Fruit fly (Drosophila melanogaster) whole organism, larva: ENCODE data around the gene OdsH.

Experiments used
- noc ChIP-seq: fragments of 200-800 bp; sonication (Bioruptor generic); optimal IDR thresholded peaks from 3 replicates; lab custom pipeline; 2019; ENCODE audit warnings: missing biosample characterization, mild to moderate bottlenecking, missing genetic modification characterization, moderate library complexity

OdsH gene

dm6 chrX:17850179-17850578 is 59.4 kb downstream of the OdsH start, which contains the start of the genes CG15814 and Spt7:
TSS of gene CG15814 (minus strand) at chrX:17850342.
TSS of gene Spt7 (plus strand) at chrX:17850460.
- TF ChIP-seq noc (tag; lab: Kevin White, UChicago): peak; percentile 45

DNA sequence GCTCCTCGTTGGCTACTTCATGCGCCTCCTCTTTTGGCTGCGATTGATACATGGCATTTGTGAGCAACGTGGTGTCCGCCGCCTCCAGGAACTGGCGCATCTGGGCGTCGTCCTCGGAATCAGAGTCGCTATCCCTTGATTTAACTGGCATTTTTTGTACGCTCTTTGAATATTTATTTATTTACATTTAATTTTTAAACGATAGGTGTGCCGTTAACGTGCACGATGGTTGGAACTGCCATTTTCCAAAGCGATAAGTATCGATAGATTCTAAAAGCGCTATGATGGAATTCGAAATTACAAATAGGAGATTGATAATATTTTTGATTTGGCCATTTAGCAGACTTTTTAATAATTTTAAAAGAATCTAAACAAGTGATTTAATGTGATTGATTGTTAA is 61.6 kb downstream of the OdsH start, which contains the start of gene CG32554:
Gene CG32554 (minus strand): TSS at position 229 of the 400 bp plus-strand sequence.
- no peak for TF ChIP-seq noc (tag; lab: Kevin White, UChicago)

- no peak for TF ChIP-seq noc (tag; lab: Kevin White, UChicago)
Measured at dm6 chrX:17856029-17856428, 65.2 kb downstream of the OdsH start, which contains the start of gene Mco4. TSS of gene Mco4 (minus strand) at chrX:17856129.

DNA sequence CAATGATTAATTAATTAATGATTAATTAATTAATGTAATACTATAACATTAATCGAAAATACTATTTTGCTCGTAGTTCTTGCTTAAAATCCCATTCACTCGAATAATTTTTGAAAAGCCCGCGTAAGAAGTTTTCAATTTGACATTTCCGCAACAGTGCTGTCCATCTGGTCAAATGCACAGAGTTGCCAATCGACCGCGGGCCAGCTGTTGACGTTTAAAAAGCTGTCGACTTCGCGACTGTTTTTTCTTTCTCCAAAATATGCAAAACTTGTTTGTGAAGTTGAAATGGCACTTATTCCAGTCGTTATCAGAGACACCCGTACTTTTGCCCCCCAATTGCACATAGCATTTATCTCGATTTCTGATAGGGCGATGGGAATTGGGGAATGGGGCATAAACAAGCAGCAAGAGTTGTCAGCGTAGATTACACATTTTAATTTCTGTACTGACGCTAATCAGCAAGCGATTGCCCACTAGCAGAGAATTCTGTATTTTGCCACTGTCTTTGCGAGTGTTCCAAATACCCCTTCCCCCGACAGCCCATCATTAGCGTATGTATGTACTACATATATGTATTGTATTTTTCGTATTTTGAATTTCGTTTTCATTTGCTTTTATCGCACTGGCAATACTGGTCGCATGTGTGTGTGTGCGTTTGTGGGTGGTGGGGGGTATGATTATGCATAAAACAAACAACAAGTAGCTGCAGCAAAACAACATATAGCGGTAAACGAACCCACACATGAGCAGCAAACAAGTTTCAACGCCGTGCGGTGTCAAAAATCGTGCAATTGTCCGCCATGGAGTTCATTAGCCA is 65.9 kb downstream of the OdsH start, which contains the start of gene Srx:
Gene Srx (plus strand): TSS at position 517 of the 820 bp plus-strand sequence.
- peak; percentile 54 for TF ChIP-seq noc (tag; lab: Kevin White, UChicago)

dm6 chrX:17857809-17858208 is 67.0 kb downstream of the OdsH start:
- no peak for TF ChIP-seq noc (tag; lab: Kevin White, UChicago)

- TF ChIP-seq noc (tag; lab: Kevin White, UChicago): no peak
Measured at dm6 chrX:17860711-17861110, 69.9 kb downstream of the OdsH start, which contains the start of the genes Arp8 and CG6769. TSS of gene Arp8 (minus strand) at chrX:17860800. TSS of gene CG6769 (plus strand) at chrX:17861002.
